Fruit fly (Drosophila melanogaster) whole organism, wandering third instar larva: Measurements from ENCODE around the gene CG17199.

Experiments
- Abd-B ChIP-seq: fragments of >200 bp; optimal IDR thresholded peaks from 2 replicates; lab custom pipeline; 2017; ENCODE audit warnings: missing biosample characterization, missing genetic modification characterization
- CG32264 ChIP-seq: fragments of 200-800 bp; sonication (Bioruptor generic); optimal IDR thresholded peaks from 2 replicates; lab custom pipeline; 2016; ENCODE audit warnings: missing biosample characterization, missing genetic modification characterization
- CG9705 ChIP-seq: fragments of 200-800 bp; sonication (Bioruptor generic); optimal IDR thresholded peaks from 2 replicates; lab custom pipeline; 2018; ENCODE audit warnings: missing biosample characterization, mild to moderate bottlenecking, missing genetic modification characterization
- CrebA ChIP-seq: fragments of 200-800 bp; sonication (Bioruptor generic); optimal IDR thresholded peaks from 2 replicates; lab custom pipeline; 2016; ENCODE audit warnings: missing biosample characterization, mild to moderate bottlenecking, missing genetic modification characterization, borderline replicate concordance
- Dfd ChIP-seq: fragments of >200 bp; optimal IDR thresholded peaks from 2 replicates; lab custom pipeline; 2017; ENCODE audit warnings: missing biosample characterization, missing genetic modification characterization
- Dif ChIP-seq: fragments of 200-275, 200-300 bp; sonication (Bioruptor generic); optimal IDR thresholded peaks from 2 replicates; lab custom pipeline; 2018; ENCODE audit warnings: missing biosample characterization, missing genetic modification characterization; ENCODE audit not compliant: partially characterized antibody
- GATAd ChIP-seq: sonication (Bioruptor generic); optimal IDR thresholded peaks from 2 replicates; lab custom pipeline; 2016; ENCODE audit warnings: missing biosample characterization, missing genetic modification characterization
- HLH106 ChIP-seq: fragments of 200-800 bp; optimal IDR thresholded peaks from 3 replicates; lab custom pipeline; 2019; ENCODE audit warnings: missing biosample characterization, mild to moderate bottlenecking, missing genetic modification characterization, moderate library complexity
- Hnf4 ChIP-seq: fragments of 200-800 bp; sonication (Bioruptor generic); optimal IDR thresholded peaks from 2 replicates; lab custom pipeline; 2016; ENCODE audit warnings: missing biosample characterization, mild to moderate bottlenecking, missing genetic modification characterization
- Hr78 ChIP-seq: fragments of >200 bp; optimal IDR thresholded peaks from 2 replicates; lab custom pipeline; 2017; ENCODE audit warnings: missing biosample characterization, missing genetic modification characterization
- Hr83 ChIP-seq: fragments of 200-300 bp; sonication (Bioruptor generic); optimal IDR thresholded peaks from 2 replicates; lab custom pipeline; 2016; ENCODE audit warnings: missing biosample characterization, mild to moderate bottlenecking, missing genetic modification characterization, moderate library complexity; ENCODE audit not compliant: poor library complexity, severe bottlenecking
- Jra ChIP-seq: sonication (Bioruptor generic); optimal IDR thresholded peaks from 2 replicates; lab custom pipeline; 2016; ENCODE audit warnings: missing biosample characterization, missing genetic modification characterization
- Mio ChIP-seq: sonication (Bioruptor generic); optimal IDR thresholded peaks from 2 replicates; lab custom pipeline; 2016; ENCODE audit warnings: missing biosample characterization, missing genetic modification characterization
- Myc ChIP-seq: fragments of >200 bp; optimal IDR thresholded peaks from 2 replicates; lab custom pipeline; 2017
- N ChIP-seq: fragments of >200 bp; optimal IDR thresholded peaks from 2 replicates; lab custom pipeline; 2018; ENCODE audit warnings: missing biosample characterization, missing external identifiers, missing genetic modification characterization
- OdsH ChIP-seq: fragments of 200-800 bp; sonication (Bioruptor generic); optimal IDR thresholded peaks from 2 replicates; lab custom pipeline; 2016; ENCODE audit warnings: missing biosample characterization, mild to moderate bottlenecking, missing genetic modification characterization
- Rel ChIP-seq, 2 experiments: fragments of 200-800 bp; sonication (Bioruptor generic) in 1 of 2; optimal IDR thresholded peaks; 2 replicates in 1 of 2; 3 replicates in 1 of 2; lab custom pipeline; 2016 to 2019; ENCODE audit warnings: mild to moderate bottlenecking in 2 of 2, missing biosample characterization in 2 of 2, missing genetic modification characterization in 2 of 2, moderate library complexity in 1 of 2
- Sp1 ChIP-seq: fragments of 200-800 bp; sonication (Bioruptor generic); optimal IDR thresholded peaks from 3 replicates; lab custom pipeline; 2019; ENCODE audit warnings: missing biosample characterization, mild to moderate bottlenecking, missing genetic modification characterization, moderate library complexity
- Vsx2 ChIP-seq: fragments of 200-300, 225-300 bp; sonication (Bioruptor generic); optimal IDR thresholded peaks from 2 replicates; lab custom pipeline; 2018; ENCODE audit warnings: missing biosample characterization, missing genetic modification characterization; ENCODE audit not compliant: partially characterized antibody
- br ChIP-seq: fragments of 200-800 bp; sonication (Bioruptor generic); optimal IDR thresholded peaks from 2 replicates; lab custom pipeline; 2016; ENCODE audit warnings: missing biosample characterization, missing genetic modification characterization
- brk ChIP-seq: fragments of 200-800 bp; sonication (Bioruptor generic); optimal IDR thresholded peaks from 2 replicates; lab custom pipeline; 2016; ENCODE audit warnings: missing biosample characterization, mild to moderate bottlenecking, missing genetic modification characterization
- dl ChIP-seq, 2 experiments: fragments of 175-275, 200-275 bp in 1 of 2; fragments of 200-275 bp in 1 of 2; sonication (Bioruptor generic); optimal IDR thresholded peaks; lab custom pipeline; 2018; ENCODE audit warnings: mild to moderate bottlenecking in 2 of 2, missing biosample characterization in 2 of 2, missing genetic modification characterization in 2 of 2, moderate library complexity in 2 of 2; ENCODE audit not compliant: partially characterized antibody in 2 of 2, insufficient read depth in 1 of 2
- dmrt93B ChIP-seq: fragments of 200-800 bp; sonication (Bioruptor generic); optimal IDR thresholded peaks from 2 replicates; lab custom pipeline; 2018; ENCODE audit warnings: missing biosample characterization, mild to moderate bottlenecking, missing genetic modification characterization
- dsf ChIP-seq: sonication (Bioruptor generic); optimal IDR thresholded peaks from 2 replicates; lab custom pipeline; 2016; ENCODE audit warnings: missing biosample characterization, missing genetic modification characterization, borderline replicate concordance
- ey ChIP-seq: fragments of 200-800 bp; sonication (Bioruptor generic); optimal IDR thresholded peaks from 2 replicates; lab custom pipeline; 2016; ENCODE audit warnings: missing biosample characterization, missing genetic modification characterization
- foxo ChIP-seq, 2 experiments: fragments of 200-800 bp; sonication (Bioruptor generic); optimal IDR thresholded peaks; 2 replicates in 1 of 2; 3 replicates in 1 of 2; lab custom pipeline; 2016 to 2017; ENCODE audit warnings: missing biosample characterization in 2 of 2, missing genetic modification characterization in 2 of 2
- fru ChIP-seq: fragments of 200-800 bp; sonication (Bioruptor generic); optimal IDR thresholded peaks from 3 replicates; lab custom pipeline; 2016; ENCODE audit warnings: missing biosample characterization, mild to moderate bottlenecking, missing genetic modification characterization
- h ChIP-seq: fragments of 200-800 bp; sonication (Bioruptor generic); optimal IDR thresholded peaks from 3 replicates; lab custom pipeline; 2016; ENCODE audit warnings: missing biosample characterization, mild to moderate bottlenecking, missing genetic modification characterization
- jim ChIP-seq: fragments of 175-275, 200-325 bp; sonication (Bioruptor generic); optimal IDR thresholded peaks from 2 replicates; lab custom pipeline; 2016; ENCODE audit warnings: missing biosample characterization, mild to moderate bottlenecking, missing genetic modification characterization
- lola ChIP-seq: fragments of >200 bp; optimal IDR thresholded peaks from 2 replicates; lab custom pipeline; 2017; ENCODE audit warnings: missing biosample characterization, missing genetic modification characterization
- pan ChIP-seq: fragments of >200 bp; optimal IDR thresholded peaks from 2 replicates; lab custom pipeline; 2017
- psq ChIP-seq: fragments of 200-800 bp; sonication (Bioruptor generic); optimal IDR thresholded peaks from 3 replicates; lab custom pipeline; 2017; ENCODE audit warnings: missing biosample characterization, mild to moderate bottlenecking, missing genetic modification characterization, moderate library complexity
- rgr ChIP-seq: fragments of 200-800 bp; sonication (Bioruptor generic); optimal IDR thresholded peaks from 3 replicates; lab custom pipeline; 2016; ENCODE audit warnings: missing biosample characterization, mild to moderate bottlenecking, missing genetic modification characterization
- sage ChIP-seq: fragments of 200-800 bp; sonication (Bioruptor generic); optimal IDR thresholded peaks from 2 replicates; lab custom pipeline; 2016; ENCODE audit warnings: missing biosample characterization, mild to moderate bottlenecking, missing genetic modification characterization
- sv ChIP-seq: fragments of 200-800 bp; sonication (Bioruptor generic); optimal IDR thresholded peaks from 3 replicates; lab custom pipeline; 2016; ENCODE audit warnings: missing biosample characterization, missing genetic modification characterization
- tai ChIP-seq: sonication (Bioruptor generic); optimal IDR thresholded peaks from 2 replicates; lab custom pipeline; 2016; ENCODE audit warnings: missing biosample characterization, missing genetic modification characterization
- usp ChIP-seq: fragments of >200 bp; optimal IDR thresholded peaks from 2 replicates; lab custom pipeline; 2017; ENCODE audit warnings: missing biosample characterization, missing genetic modification characterization
- woc ChIP-seq: sonication (Bioruptor generic); optimal IDR thresholded peaks from 2 replicates; lab custom pipeline; 2016; ENCODE audit warnings: missing biosample characterization, mild to moderate bottlenecking, missing genetic modification characterization

Gene CG17199

DNA sequence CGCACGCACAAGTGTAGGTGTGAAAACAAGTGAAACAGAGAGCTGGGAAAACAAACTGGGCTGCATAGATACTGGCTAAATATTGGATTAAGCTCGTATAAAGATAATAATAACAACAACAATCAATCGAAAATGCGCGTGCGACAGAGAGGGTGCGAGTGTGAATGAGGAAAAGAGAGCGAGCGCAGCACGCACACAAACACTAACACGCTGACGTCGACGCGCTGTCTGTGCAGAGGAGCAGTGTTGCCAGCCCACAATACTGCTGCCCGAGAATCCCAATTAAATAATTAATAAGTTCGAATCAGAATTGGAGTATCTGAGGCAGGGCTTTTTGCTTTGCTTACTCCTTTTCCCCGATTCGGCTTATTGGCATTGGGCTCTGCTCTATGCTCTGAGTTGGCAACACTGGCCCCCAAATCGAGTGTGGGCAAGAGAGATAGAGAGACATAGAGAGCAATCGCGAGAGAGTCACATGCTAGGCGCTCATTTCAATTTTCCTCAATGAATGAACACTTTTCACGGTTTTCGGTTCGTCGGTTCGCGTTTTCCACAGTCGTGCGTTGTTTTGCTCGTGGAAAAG, 43.5 kb upstream of the CG17199 start:
- no peak for TF ChIP-seq pan (lab: Kevin White, UChicago)
- TF ChIP-seq Dif (GFP tag; lab: Kevin White, UChicago), result peak; percentile 73
- peak; percentile 79 for TF ChIP-seq Rel (GFP tag; optimal IDR thresholded peaks at IDR 0.05; lab: Kevin White, UChicago)
- no peak for TF ChIP-seq Rel (tag; optimal IDR thresholded peaks at IDR 0.05; lab: Kevin White, UChicago)
- peak; percentile 85 for TF ChIP-seq Jra (GFP tag; lab: Kevin White, UChicago)
- TF ChIP-seq h, result peak; percentile 94
- peak; percentile 85 for TF ChIP-seq psq
- TF ChIP-seq foxo (GFP tag; optimal IDR thresholded peaks at IDR 0.05; lab: Kevin White, UChicago), result peak; percentile 79 to 94
- no peak for TF ChIP-seq Abd-B
- peak; percentile 85 for TF ChIP-seq Hr83 (GFP tag; lab: Kevin White, UChicago)
- TF ChIP-seq Mio (GFP tag; lab: Kevin White, UChicago), result peak; percentile 73
- TF ChIP-seq N (GFP tag; lab: Kevin White, UChicago), result no peak
- peak; percentile 62 for TF ChIP-seq dmrt93B (GFP tag; lab: Kevin White, UChicago)
- TF ChIP-seq HLH106 (tag; lab: Kevin White, UChicago), result peak; percentile 70
- no peak for TF ChIP-seq Vsx2
- peak; percentile 85 for TF ChIP-seq CrebA (GFP tag; lab: Kevin White, UChicago)
- TF ChIP-seq sage (GFP tag; lab: Kevin White, UChicago), result peak; percentile 78
- peak; percentile 90 for TF ChIP-seq fru (GFP tag; lab: Kevin White, UChicago)
- peak; percentile 90 for TF ChIP-seq OdsH (GFP tag; lab: Kevin White, UChicago)
- no peak for TF ChIP-seq CG9705
- no peak for TF ChIP-seq lola
- peak; percentile 92 for TF ChIP-seq br
- TF ChIP-seq jim (GFP tag; lab: Kevin White, UChicago), result peak; percentile 73
- peak in 1 of 2 experiments; percentile 59 for TF ChIP-seq dl (GFP tag; optimal IDR thresholded peaks at IDR 0.05; lab: Kevin White, UChicago; ENCODE audit: insufficient read depth in 1 of 2, partially characterized antibody in 2 of 2)
- TF ChIP-seq rgr (GFP tag; lab: Kevin White, UChicago), result peak; percentile 94
- TF ChIP-seq ey, result peak; percentile 93
- TF ChIP-seq Hr78, result no peak
- TF ChIP-seq Dfd (GFP tag; lab: Kevin White, UChicago), result no peak
- TF ChIP-seq sv (GFP tag; lab: Kevin White, UChicago), result peak; percentile 77
- TF ChIP-seq Myc (lab: Kevin White, UChicago), result no peak
- no peak for TF ChIP-seq usp (GFP tag; lab: Kevin White, UChicago)
- TF ChIP-seq Sp1 (GFP tag; lab: Kevin White, UChicago), result peak; percentile 26
- TF ChIP-seq GATAd (GFP tag; lab: Kevin White, UChicago), result peak; percentile 35
- peak; percentile 65 for TF ChIP-seq brk
- TF ChIP-seq dsf, result peak; percentile 38
- TF ChIP-seq Hnf4 (GFP tag; lab: Kevin White, UChicago), result peak; percentile 94
- peak; percentile 59 for TF ChIP-seq woc
- peak; percentile 90 for TF ChIP-seq tai (GFP tag; lab: Kevin White, UChicago)
- peak; percentile 90 for TF ChIP-seq CG32264 (GFP tag; lab: Kevin White, UChicago)
- TF ChIP-seq, all 38 proteins: peak for 28

DNA sequence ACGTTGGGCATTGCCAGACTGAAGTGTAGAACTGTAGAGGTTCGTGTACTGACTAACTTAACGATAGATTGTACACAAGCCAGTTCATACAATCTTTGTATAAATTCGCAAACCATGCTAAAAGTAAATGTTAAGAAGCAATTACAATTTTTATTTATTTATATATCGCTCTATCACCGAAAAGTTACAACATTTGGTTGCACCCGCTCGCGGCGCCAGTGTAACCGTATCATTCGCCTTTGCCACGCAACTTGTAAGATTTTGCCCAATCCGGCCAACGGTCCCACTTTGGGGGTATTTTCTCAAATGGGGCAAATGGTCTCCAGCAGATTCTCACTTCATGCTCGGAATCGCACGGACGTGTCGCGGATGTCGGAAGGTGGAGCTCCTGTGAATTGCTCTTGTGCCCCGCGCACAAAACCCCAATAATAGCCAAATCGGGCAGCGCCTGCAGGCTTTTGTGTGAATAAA, 42.9 kb upstream of the CG17199 start, which contains the start of gene cic:
Gene cic (plus strand): TSS at position 328 of the 471 bp plus-strand sequence.
- peak; percentile 4 for TF ChIP-seq lola
- TF ChIP-seq Myc (lab: Kevin White, UChicago), result peak; percentile 60
- peak; percentile 62 for TF ChIP-seq Dif (GFP tag; lab: Kevin White, UChicago)
- no peak for TF ChIP-seq Sp1 (GFP tag; lab: Kevin White, UChicago)
- no peak for TF ChIP-seq dsf
- peak; percentile 23 for TF ChIP-seq Hr83 (GFP tag; lab: Kevin White, UChicago)
- no peak for TF ChIP-seq ey
- TF ChIP-seq Rel (GFP tag; optimal IDR thresholded peaks at IDR 0.05; lab: Kevin White, UChicago), result no peak
- peak; percentile 65 for TF ChIP-seq Rel (tag; optimal IDR thresholded peaks at IDR 0.05; lab: Kevin White, UChicago)
